Worm (Caenorhabditis elegans) whole organism, late embryonic: Measurements from ENCODE around the gene B0281.6.

ENCODE experiments used
- F13H6.1 ChIP-seq: sonication (generic microtip); optimal IDR thresholded peaks from 2 replicates; lab custom pipeline; 2016; ENCODE audit warnings: missing genetic modification characterization, missing compliant biosample characterization
- ceh-6 ChIP-seq: fragments of 200-800 bp; sonication (Bioruptor generic); optimal IDR thresholded peaks from 2 replicates; lab custom pipeline; 2018; ENCODE audit warnings: mild to moderate bottlenecking, missing genetic modification characterization, missing compliant biosample characterization
- fax-1 ChIP-seq: sonication (generic microtip); optimal IDR thresholded peaks from 2 replicates; lab custom pipeline; 2016; ENCODE audit warnings: missing genotype, missing genetic modification characterization, missing compliant biosample characterization
- fkh-10 ChIP-seq: fragments of 150-350 bp; optimal IDR thresholded peaks from 2 replicates; lab custom pipeline; 2014; ENCODE audit warnings: missing biosample characterization, missing genetic modification reagents, missing genetic modification characterization
- fkh-6 ChIP-seq: sonication (generic microtip); optimal IDR thresholded peaks from 2 replicates; lab custom pipeline; 2016; ENCODE audit warnings: missing genetic modification characterization, missing compliant biosample characterization
- pag-3 ChIP-seq: sonication (generic microtip); optimal IDR thresholded peaks from 2 replicates; lab custom pipeline; 2016; ENCODE audit warnings: missing compliant biosample characterization, missing genetic modification characterization, borderline replicate concordance
- sox-4 ChIP-seq: sonication (generic microtip); optimal IDR thresholded peaks from 2 replicates; lab custom pipeline; 2017; ENCODE audit warnings: mild to moderate bottlenecking, missing genetic modification characterization, inconsistent platforms, missing compliant biosample characterization
- tbx-2 ChIP-seq: sonication (generic microtip); optimal IDR thresholded peaks from 2 replicates; lab custom pipeline; 2016; ENCODE audit warnings: missing genetic modification characterization, missing compliant biosample characterization

- no peak for TF ChIP-seq pag-3 (tag; lab: Kevin White, UChicago)
- no peak for TF ChIP-seq F13H6.1 (tag; lab: Kevin White, UChicago)
- TF ChIP-seq fax-1 (tag; lab: Kevin White, UChicago): no peak
- no peak for TF ChIP-seq fkh-10 (GFP tag; lab: Kevin White, UChicago)
- no peak for TF ChIP-seq tbx-2 (tag; lab: Kevin White, UChicago)
- no peak for TF ChIP-seq sox-4 (tag; lab: Kevin White, UChicago)
- TF ChIP-seq fkh-6 (tag; lab: Kevin White, UChicago): no peak
- no peak for TF ChIP-seq ceh-6 (GFP tag; lab: Kevin White, UChicago)
These were observed 3.5 kb downstream of the B0281.6 start, which contains the start of gene B0281.4 for ce11 chrII:2298742-2299141.
